Fruit fly (Drosophila melanogaster) whole organism, wandering third instar larva: Measurements from ENCODE around the gene CG6766.

ENCODE experiments used
- h ChIP-seq: fragments of 200-800 bp; sonication (Bioruptor generic); optimal IDR thresholded peaks from 3 replicates; lab custom pipeline; 2016; ENCODE audit warnings: missing biosample characterization, mild to moderate bottlenecking, missing genetic modification characterization
- lola ChIP-seq: fragments of >200 bp; optimal IDR thresholded peaks from 2 replicates; lab custom pipeline; 2017; ENCODE audit warnings: missing biosample characterization, missing genetic modification characterization
- psq ChIP-seq: fragments of 200-800 bp; sonication (Bioruptor generic); optimal IDR thresholded peaks from 3 replicates; lab custom pipeline; 2017; ENCODE audit warnings: missing biosample characterization, mild to moderate bottlenecking, missing genetic modification characterization, moderate library complexity
- usp ChIP-seq: fragments of >200 bp; optimal IDR thresholded peaks from 2 replicates; lab custom pipeline; 2017; ENCODE audit warnings: missing biosample characterization, missing genetic modification characterization

- TF ChIP-seq usp, result no peak
- TF ChIP-seq psq, result no peak
- TF ChIP-seq lola (GFP tag; lab: Kevin White, UChicago), result no peak
- TF ChIP-seq h (GFP tag; lab: Kevin White, UChicago), result no peak
These were observed 35.4 kb upstream of the CG6766 start, which contains the start of gene CG14947 for dm6 chr2L:12075850-12076249.
